Worm (Caenorhabditis elegans): Measurements from ENCODE around the gene C18A3.7.

DNA sequence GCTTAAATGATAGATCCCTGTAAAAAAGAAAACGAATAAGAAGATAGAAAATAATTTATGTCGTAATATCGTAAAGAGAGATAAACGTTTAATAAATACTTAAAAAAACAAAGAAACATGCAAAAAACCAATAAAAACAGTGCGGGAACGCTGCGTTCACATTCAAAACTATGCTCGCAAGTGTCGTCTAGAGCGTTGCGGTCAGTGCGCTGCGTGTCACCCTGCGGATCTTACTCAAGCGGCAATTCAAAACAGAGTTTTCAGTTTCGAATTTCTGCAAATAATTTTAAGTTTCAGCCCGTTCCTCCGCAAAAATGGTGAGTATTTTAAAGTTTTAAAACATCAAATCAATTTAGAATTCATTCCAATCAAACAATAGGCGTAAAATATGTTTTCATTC, 15.4 kb downstream of the C18A3.7 start, which contains the start of the genes tiar-1 and lelo-4:
- TF ChIP-seq tbx-2 (tag; optimal IDR thresholded peaks at IDR 0.05): no peak
- no peak for TF ChIP-seq nhr-232 (tag; optimal IDR thresholded peaks at IDR 0.05)
- no peak for TF ChIP-seq sox-4 (tag; optimal IDR thresholded peaks at IDR 0.05)
- no peak for TF ChIP-seq ama-1 (optimal IDR thresholded peaks at IDR 0.05)
- TF ChIP-seq fkh-6 (tag; optimal IDR thresholded peaks at IDR 0.05): no peak
- no peak for TF ChIP-seq gmeb-2 (tag; optimal IDR thresholded peaks at IDR 0.05)
- no peak for TF ChIP-seq ceh-24 (tag; optimal IDR thresholded peaks at IDR 0.05)
- no peak for TF ChIP-seq madf-2 (tag; optimal IDR thresholded peaks at IDR 0.05)
- no peak for TF ChIP-seq C08G9.2 (tag; optimal IDR thresholded peaks at IDR 0.05)
- no peak for TF ChIP-seq tbx-7 (tag; optimal IDR thresholded peaks at IDR 0.05)
- TF ChIP-seq ceh-9 (tag; optimal IDR thresholded peaks at IDR 0.05): no peak
